Worm (Caenorhabditis elegans): ENCODE measurements around the gene thn-6.

DNA sequence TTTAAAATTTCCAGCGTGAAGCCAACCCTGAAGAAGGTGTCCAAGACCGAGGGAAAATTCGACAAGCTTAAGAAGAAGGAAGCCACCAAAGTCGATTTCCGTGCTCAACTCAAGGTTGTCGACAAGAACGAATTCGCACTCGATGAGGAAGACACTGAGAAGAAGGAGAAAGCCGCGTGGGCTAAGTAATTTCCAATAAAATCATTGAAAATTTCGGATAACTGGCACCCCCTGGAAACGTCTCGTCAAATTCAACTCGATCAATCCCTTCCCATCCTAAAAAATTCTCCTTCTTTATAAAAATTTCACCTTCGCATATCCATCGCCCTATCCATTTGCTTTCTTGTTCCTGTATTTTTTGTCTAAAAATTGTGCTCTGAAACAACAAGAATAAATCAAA is 22.0 kb upstream of the thn-6 start:
- no peak for TF ChIP-seq skn-1 (tag; optimal IDR thresholded peaks at IDR 0.05)
- no peak for TF ChIP-seq ama-1 (optimal IDR thresholded peaks at IDR 0.05)
- no peak for TF ChIP-seq nhr-25 (tag; optimal IDR thresholded peaks at IDR 0.05)
- TF ChIP-seq zag-1 (tag; optimal IDR thresholded peaks at IDR 0.05): no peak
- no peak for TF ChIP-seq ztf-11 (tag; optimal IDR thresholded peaks at IDR 0.05)
- no peak for TF ChIP-seq lin-39 (tag; optimal IDR thresholded peaks at IDR 0.05)
